Worm (Caenorhabditis elegans) whole organism, L1 larva: Measurements from ENCODE around the gene luc-7L.

Experiments used
- C16A3.4 ChIP-seq: fragments of 150-350 bp; optimal IDR thresholded peaks from 2 replicates; lab custom pipeline; 2014; ENCODE audit warnings: missing biosample characterization, missing genetic modification characterization
- F16B12.6 ChIP-seq: fragments of 150-350 bp; optimal IDR thresholded peaks from 2 replicates; lab custom pipeline; 2014; ENCODE audit warnings: missing biosample characterization, missing genetic modification characterization
- Y116A8C.19 ChIP-seq: sonication (generic microtip); optimal IDR thresholded peaks from 2 replicates; lab custom pipeline; 2016; ENCODE audit warnings: missing compliant biosample characterization, missing genetic modification characterization, borderline replicate concordance
- aha-1 ChIP-seq: fragments of 150-350 bp; optimal IDR thresholded peaks from 2 replicates; lab custom pipeline; 2014; ENCODE audit warnings: missing biosample characterization, missing genetic modification characterization
- blmp-1 ChIP-seq: fragments of 150-350 bp; optimal IDR thresholded peaks from 2 replicates; lab custom pipeline; 2014; ENCODE audit warnings: missing biosample characterization, missing genetic modification characterization
- ceh-63 ChIP-seq: fragments of 200-800 bp; sonication (Bioruptor generic); optimal IDR thresholded peaks from 2 replicates; lab custom pipeline; 2018; ENCODE audit warnings: mild to moderate bottlenecking, missing genetic modification characterization, missing compliant biosample characterization
- ceh-8 ChIP-seq: fragments of 200-800 bp; sonication (Bioruptor generic); optimal IDR thresholded peaks from 2 replicates; lab custom pipeline; 2018; ENCODE audit warnings: mild to moderate bottlenecking, missing genetic modification characterization, moderate library complexity, missing compliant biosample characterization
- ceh-82 ChIP-seq, 3 experiments: fragments of 150-350 bp in 1 of 3; sonication (generic microtip) in 2 of 3; optimal IDR thresholded peaks; 2 replicates each; lab custom pipeline; 2014 to 2017; ENCODE audit warnings: missing biosample characterization in 3 of 3, missing genetic modification characterization in 3 of 3
- dpl-1 ChIP-seq, 3 experiments: fragments of 150-350 bp in 2 of 3; sonication (generic microtip) in 1 of 3; optimal IDR thresholded peaks; 2 replicates each; lab custom pipeline; 2014 to 2017; ENCODE audit warnings: missing biosample characterization in 3 of 3, missing genetic modification characterization in 3 of 3, missing genetic modification reagents in 3 of 3
- dsc-1 ChIP-seq: sonication (generic microtip); optimal IDR thresholded peaks from 2 replicates; lab custom pipeline; 2016; ENCODE audit warnings: mild to moderate bottlenecking, missing genetic modification characterization, missing compliant biosample characterization
- efl-1 ChIP-seq, 4 experiments: fragments of 150-350 bp; optimal IDR thresholded peaks in 3 of 4; peaks in 1 of 4; 1 replicate in 1 of 4; 2 replicates in 3 of 4; lab custom pipeline; 2014; ENCODE audit warnings: missing biosample characterization in 2 of 4, missing genetic modification characterization in 2 of 4, missing genetic modification reagents in 2 of 4
- elt-3 ChIP-seq, 6 experiments: fragments of 150-350 bp in 1 of 6; sonication (generic microtip); optimal IDR thresholded peaks; 2 replicates each; lab custom pipeline; 2017 to 2018; ENCODE audit warnings: missing biosample characterization in 6 of 6, missing genetic modification characterization in 6 of 6, inconsistent platforms in 1 of 6
- irx-1 ChIP-seq: sonication (generic microtip); optimal IDR thresholded peaks from 2 replicates; lab custom pipeline; 2016; ENCODE audit warnings: missing genetic modification characterization, missing compliant biosample characterization
- isw-1 ChIP-seq: fragments of 200-800 bp; sonication (Bioruptor generic); IDR thresholded peaks from 2 replicates; pipeline ENCODE4 v1.3.6; 2022; ENCODE audit warnings: missing genetic modification characterization, missing compliant biosample characterization
- jun-1 ChIP-seq: fragments of 150-350 bp; optimal IDR thresholded peaks from 2 replicates; lab custom pipeline; 2014; ENCODE audit warnings: missing biosample characterization, missing genetic modification reagents, missing genetic modification characterization
- lin-13 ChIP-seq: fragments of 150-350 bp; optimal IDR thresholded peaks from 2 replicates; lab custom pipeline; 2014; ENCODE audit warnings: missing biosample characterization, missing genetic modification reagents, missing genetic modification characterization
- lin-14 ChIP-seq: fragments of 200-800 bp; sonication (Bioruptor generic); optimal IDR thresholded peaks from 2 replicates; lab custom pipeline; 2018; ENCODE audit warnings: mild to moderate bottlenecking, missing genetic modification characterization, moderate library complexity, missing compliant biosample characterization
- lin-15B ChIP-seq: fragments of 150-350 bp; sonication (generic microtip); optimal IDR thresholded peaks from 3 replicates; lab custom pipeline; 2014; ENCODE audit warnings: missing biosample characterization, missing genetic modification characterization
- lin-35 ChIP-seq, 2 experiments: fragments of 150-350 bp; optimal IDR thresholded peaks; 2 replicates each; lab custom pipeline; 2014; ENCODE audit warnings: missing biosample characterization in 2 of 2, missing genetic modification characterization in 2 of 2, missing genetic modification reagents in 2 of 2
- lsy-2 ChIP-seq, 2 experiments: fragments of 150-350 bp; optimal IDR thresholded peaks; 2 replicates each; lab custom pipeline; 2014; ENCODE audit warnings: missing biosample characterization in 2 of 2, missing genetic modification characterization in 2 of 2
- mab-9 ChIP-seq: fragments of 200-800 bp; sonication (Bioruptor generic); IDR thresholded peaks from 2 replicates; pipeline ENCODE4 v1.3.6; 2022; ENCODE audit warnings: missing genetic modification reagents, missing genetic modification characterization, missing compliant biosample characterization
- mdl-1 ChIP-seq, 2 experiments: fragments of 150-350 bp; optimal IDR thresholded peaks; 2 replicates each; lab custom pipeline; 2014 to 2017; ENCODE audit warnings: missing biosample characterization in 2 of 2, missing genetic modification characterization in 2 of 2, inconsistent platforms in 1 of 2
- mef-2 ChIP-seq: fragments of 150-350 bp; optimal IDR thresholded peaks from 2 replicates; lab custom pipeline; 2014; ENCODE audit warnings: missing biosample characterization, missing genetic modification characterization
- mep-1 ChIP-seq: fragments of 150-350 bp; optimal IDR thresholded peaks from 2 replicates; lab custom pipeline; 2014; ENCODE audit warnings: missing biosample characterization, missing genetic modification characterization
- nhr-12 ChIP-seq: sonication (generic microtip); optimal IDR thresholded peaks from 2 replicates; lab custom pipeline; 2017; ENCODE audit warnings: missing biosample characterization, missing genetic modification characterization
- nhr-19 ChIP-seq: fragments of 200-800 bp; sonication (Bioruptor generic); conservative IDR thresholded peaks from 2 replicates; pipeline ENCODE4 v1.3.6; 2022; ENCODE audit warnings: missing genetic modification characterization, missing compliant biosample characterization
- nhr-28 ChIP-seq: fragments of 150-350 bp; optimal IDR thresholded peaks from 2 replicates; lab custom pipeline; 2014; ENCODE audit warnings: missing biosample characterization, missing genetic modification characterization
- nhr-47 ChIP-seq: sonication (generic microtip); optimal IDR thresholded peaks from 2 replicates; lab custom pipeline; 2016; ENCODE audit warnings: mild to moderate bottlenecking, missing genetic modification characterization, moderate library complexity, missing compliant biosample characterization
- nhr-71 ChIP-seq: sonication (generic microtip); optimal IDR thresholded peaks from 2 replicates; lab custom pipeline; 2016; ENCODE audit warnings: mild to moderate bottlenecking, missing genetic modification characterization, moderate library complexity, missing compliant biosample characterization
- nhr-77 ChIP-seq: fragments of 150-350 bp; optimal IDR thresholded peaks from 2 replicates; lab custom pipeline; 2014; ENCODE audit warnings: missing biosample characterization, missing genetic modification characterization
- nhr-85 ChIP-seq: sonication (generic microtip); peaks from one replicate; lab custom pipeline; 2016; ENCODE audit warnings: missing genetic modification characterization, inconsistent platforms, missing compliant biosample characterization
- nhr-90 ChIP-seq: sonication (generic microtip); optimal IDR thresholded peaks from 2 replicates; lab custom pipeline; 2016; ENCODE audit warnings: mild to moderate bottlenecking, missing genetic modification characterization, missing compliant biosample characterization; ENCODE audit not compliant: poor library complexity
- pag-3 ChIP-seq: sonication (generic microtip); optimal IDR thresholded peaks from 2 replicates; lab custom pipeline; 2017; ENCODE audit warnings: missing genetic modification characterization, mild to moderate bottlenecking, missing compliant biosample characterization, antibody characterized with exemption, borderline replicate concordance; ENCODE audit not compliant: insufficient read depth
- rnt-1 ChIP-seq: sonication (generic microtip); optimal IDR thresholded peaks from 2 replicates; lab custom pipeline; 2016; ENCODE audit warnings: mild to moderate bottlenecking, missing genetic modification characterization, moderate library complexity, missing compliant biosample characterization
- skn-1 ChIP-seq: fragments of 150-350 bp; optimal IDR thresholded peaks from 2 replicates; lab custom pipeline; 2014; ENCODE audit warnings: missing biosample characterization, missing genetic modification characterization
- snpc-4 ChIP-seq: fragments of 150-350 bp; optimal IDR thresholded peaks from 2 replicates; lab custom pipeline; 2014; ENCODE audit warnings: missing biosample characterization, missing genetic modification characterization
- snu-23 ChIP-seq: sonication (generic microtip); optimal IDR thresholded peaks from 2 replicates; lab custom pipeline; 2016; ENCODE audit warnings: missing genetic modification characterization, missing compliant biosample characterization
- sup-37 ChIP-seq: fragments of 200-800 bp; sonication (Bioruptor generic); optimal IDR thresholded peaks from 2 replicates; lab custom pipeline; 2018; ENCODE audit warnings: mild to moderate bottlenecking, missing genetic modification characterization, missing compliant biosample characterization
- swsn-7 ChIP-seq: sonication (generic microtip); optimal IDR thresholded peaks from 2 replicates; lab custom pipeline; 2016; ENCODE audit warnings: missing genetic modification characterization, missing compliant biosample characterization
- tlp-1 ChIP-seq: fragments of 150-350 bp; optimal IDR thresholded peaks from 2 replicates; lab custom pipeline; 2014; ENCODE audit warnings: missing biosample characterization, missing genetic modification characterization
- unc-130 ChIP-seq: fragments of 150-350 bp; optimal IDR thresholded peaks from 2 replicates; lab custom pipeline; 2017; ENCODE audit warnings: missing biosample characterization, missing genetic modification characterization, inconsistent platforms
- unc-62 ChIP-seq: fragments of 150-350 bp; optimal IDR thresholded peaks from 2 replicates; lab custom pipeline; 2014; ENCODE audit warnings: missing biosample characterization, missing genetic modification reagents, missing genetic modification characterization
- unc-98 ChIP-seq: fragments of 200-800 bp; sonication (Bioruptor generic); IDR thresholded peaks from 2 replicates; pipeline ENCODE4 v1.3.6; 2022; ENCODE audit warnings: missing genetic modification characterization, missing compliant biosample characterization
- xbp-1 ChIP-seq: sonication (generic microtip); optimal IDR thresholded peaks from 2 replicates; lab custom pipeline; 2016; ENCODE audit warnings: missing genetic modification characterization, missing compliant biosample characterization
- zag-1 ChIP-seq: fragments of 150-350 bp; optimal IDR thresholded peaks from 2 replicates; lab custom pipeline; 2014; ENCODE audit warnings: missing biosample characterization, missing genetic modification characterization
- ztf-11 ChIP-seq, 2 experiments: sonication (generic microtip); optimal IDR thresholded peaks; 2 replicates each; lab custom pipeline; 2016 to 2017; ENCODE audit warnings: missing genetic modification characterization in 2 of 2, missing biosample characterization in 1 of 2, missing compliant biosample characterization in 1 of 2

Gene luc-7L

DNA sequence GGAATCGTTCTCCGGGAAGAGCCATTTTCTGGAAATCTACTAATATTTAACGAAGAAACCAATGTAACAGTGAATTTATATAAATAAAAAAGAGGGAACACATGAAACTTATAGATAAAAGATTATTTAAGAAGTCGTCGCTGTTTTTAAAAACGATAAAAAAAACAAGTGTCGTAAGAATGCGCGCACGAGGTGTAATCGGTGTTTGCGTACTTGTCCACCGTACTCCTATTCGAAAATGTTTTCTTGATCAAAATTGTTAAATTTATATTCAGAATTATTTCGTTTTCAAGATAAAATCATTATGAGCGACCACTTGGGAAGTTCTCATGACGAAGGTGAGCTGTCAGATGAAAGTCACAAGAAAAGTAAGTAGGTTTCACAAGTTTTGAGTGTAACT, 8.3 kb downstream of the luc-7L start, which contains the start of the genes moa-2 and cdk-11.1:
Gene moa-2, minus strand, starts transcription at position 25 of the 400 bp plus-strand sequence.
Gene cdk-11.1, plus strand, starts transcription at position 227 of the 400 bp plus-strand sequence.
- TF ChIP-seq C16A3.4 (tag; lab: Kevin White, UChicago) (peak; percentile 45), efl-1 (optimal IDR thresholded peaks at IDR 0.05; lab: Kevin White, UChicago) (peak; percentile 5 to 37), efl-1 (GFP tag; optimal IDR thresholded peaks at IDR 0.05 in 1 of 2; lab: Kevin White, UChicago) (peak in 1 of 2 experiments; percentile 38), snu-23 (GFP tag; lab: Kevin White, UChicago) (peak; percentile 14), nhr-85 (tag; lab: Kevin White, UChicago) (no peak), nhr-90 (tag; lab: Kevin White, UChicago) (no peak), snpc-4 (tag; lab: Kevin White, UChicago) (no peak), elt-3 (tag; optimal IDR thresholded peaks at IDR 0.05; lab: Kevin White, UChicago) (peak in 1 of 6 experiments; percentile 15), lsy-2 (tag; optimal IDR thresholded peaks at IDR 0.05; lab: Kevin White, UChicago) (peak; percentile 88 to 98), ztf-11 (tag; optimal IDR thresholded peaks at IDR 0.05; lab: Kevin White, UChicago) (no peak), xbp-1 (tag; lab: Kevin White, UChicago) (no peak), lin-35 (GFP tag; optimal IDR thresholded peaks at IDR 0.05; lab: Kevin White, UChicago) (peak; percentile 33 to 50), ceh-82 (tag; optimal IDR thresholded peaks at IDR 0.05; lab: Kevin White, UChicago) (peak in 1 of 3 experiments; percentile 1), dpl-1 (GFP tag; optimal IDR thresholded peaks at IDR 0.05; lab: Kevin White, UChicago) (peak; percentile 18 to 51 (median 30)), mdl-1 (tag; optimal IDR thresholded peaks at IDR 0.05; lab: Kevin White, UChicago) (no peak), isw-1 (GFP tag; lab: Robert Waterston, UW) (no peak), unc-130 (tag; lab: Kevin White, UChicago) (peak; percentile 66), unc-98 (GFP tag; lab: Robert Waterston, UW) (no peak), lin-14 (GFP tag; lab: Kevin White, UChicago) (no peak), F16B12.6 (tag; lab: Kevin White, UChicago) (peak; percentile 78), skn-1 (tag; lab: Kevin White, UChicago) (peak; percentile 40), sup-37 (GFP tag; lab: Kevin White, UChicago) (no peak), mep-1 (tag; lab: Kevin White, UChicago) (peak; percentile 53), rnt-1 (no peak), blmp-1 (peak; percentile 34)

DNA sequence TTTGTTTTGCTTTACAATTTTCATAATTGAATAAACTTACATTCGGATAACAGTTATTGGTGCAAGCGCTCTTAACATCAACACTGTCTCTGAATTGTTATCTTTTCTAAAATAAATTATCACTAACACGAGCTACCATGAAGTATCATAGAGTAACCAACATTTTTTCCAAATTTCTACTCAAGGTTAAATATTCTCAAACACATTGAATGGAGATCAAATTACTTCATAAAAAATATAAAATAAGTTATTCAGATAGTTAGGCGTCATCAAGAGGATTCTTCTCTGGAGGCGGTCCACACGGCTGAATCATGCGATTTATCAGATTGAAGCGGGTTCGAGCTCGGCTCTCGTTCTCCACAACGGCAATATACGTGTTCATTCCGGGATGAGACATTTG, 8.9 kb downstream of the luc-7L start, which contains the start of gene B0495.5:
Gene B0495.5, minus strand, starts transcription at position 101 of the 400 bp plus-strand sequence.
- TF ChIP-seq mdl-1 (tag; optimal IDR thresholded peaks at IDR 0.05; lab: Kevin White, UChicago): no peak
- TF ChIP-seq Y116A8C.19: no peak
- no peak for TF ChIP-seq ceh-8 (GFP tag; lab: Kevin White, UChicago)
- TF ChIP-seq snpc-4 (tag; lab: Kevin White, UChicago): no peak
- TF ChIP-seq zag-1: no peak
- TF ChIP-seq rnt-1: no peak
- no peak for TF ChIP-seq unc-62
- no peak for TF ChIP-seq ceh-82 (tag; optimal IDR thresholded peaks at IDR 0.05; lab: Kevin White, UChicago)
- no peak for TF ChIP-seq sup-37 (GFP tag; lab: Kevin White, UChicago)
- TF ChIP-seq dsc-1 (tag; lab: Kevin White, UChicago): no peak
- no peak for TF ChIP-seq nhr-47 (tag; lab: Kevin White, UChicago)
- TF ChIP-seq mef-2 (tag; lab: Kevin White, UChicago): no peak
- no peak for TF ChIP-seq unc-130 (tag; lab: Kevin White, UChicago)
- no peak for TF ChIP-seq swsn-7
- no peak for TF ChIP-seq snu-23 (GFP tag; lab: Kevin White, UChicago)
- no peak for TF ChIP-seq pag-3 (tag; lab: Kevin White, UChicago)
- TF ChIP-seq ceh-63 (GFP tag; lab: Kevin White, UChicago): no peak
- no peak for TF ChIP-seq mab-9
- no peak for TF ChIP-seq jun-1 (tag; lab: Kevin White, UChicago)
- no peak for TF ChIP-seq tlp-1 (tag; lab: Kevin White, UChicago)

DNA sequence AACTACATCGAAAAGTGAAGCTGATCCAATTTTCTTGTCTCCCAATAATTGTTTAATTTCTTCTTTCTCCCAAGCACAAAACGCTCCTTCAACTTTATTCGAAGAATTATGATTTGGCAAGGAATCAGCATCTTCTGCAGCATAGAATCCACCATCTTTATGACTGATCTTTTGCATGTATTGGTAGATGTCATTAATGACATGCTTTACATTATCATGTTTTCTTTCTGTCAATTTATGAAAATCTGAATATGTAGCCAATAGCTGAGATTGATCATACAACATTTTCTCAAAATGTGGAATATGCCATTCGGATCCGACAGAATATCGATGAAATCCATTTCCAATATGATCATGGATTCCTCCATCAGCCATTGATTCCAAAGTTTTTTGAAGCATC, 10.1 kb downstream of the luc-7L start:
- no peak for TF ChIP-seq nhr-47 (tag; lab: Kevin White, UChicago)
- no peak for TF ChIP-seq nhr-71 (tag; lab: Kevin White, UChicago)
- no peak for TF ChIP-seq snpc-4 (tag; lab: Kevin White, UChicago)
- TF ChIP-seq lin-14 (GFP tag; lab: Kevin White, UChicago): no peak
- no peak for TF ChIP-seq elt-3 (tag; optimal IDR thresholded peaks at IDR 0.05; lab: Kevin White, UChicago)
- no peak for TF ChIP-seq ztf-11 (tag; optimal IDR thresholded peaks at IDR 0.05; lab: Kevin White, UChicago)
- TF ChIP-seq irx-1: no peak
- no peak for TF ChIP-seq aha-1 (tag; lab: Kevin White, UChicago)
- no peak for TF ChIP-seq nhr-12
- TF ChIP-seq lin-15B (tag; lab: Kevin White, UChicago): no peak
- no peak for TF ChIP-seq nhr-77 (tag; lab: Kevin White, UChicago)
- no peak for TF ChIP-seq rnt-1
- TF ChIP-seq nhr-28 (tag; lab: Kevin White, UChicago): no peak
- no peak for TF ChIP-seq nhr-19 (GFP tag; lab: Robert Waterston, UW)
- no peak for TF ChIP-seq lin-13 (GFP tag; lab: Kevin White, UChicago)
- TF ChIP-seq efl-1 (optimal IDR thresholded peaks at IDR 0.05; lab: Kevin White, UChicago): no peak
- no peak for TF ChIP-seq efl-1 (GFP tag; optimal IDR thresholded peaks at IDR 0.05 in 1 of 2; lab: Kevin White, UChicago)
- TF ChIP-seq lin-35 (GFP tag; optimal IDR thresholded peaks at IDR 0.05; lab: Kevin White, UChicago): no peak
- no peak for TF ChIP-seq blmp-1
- no peak for TF ChIP-seq zag-1
